Comparison of ENCODE assay signal across 4 worm cellular contexts in genomic region chrV:9088758-9089157, ce11.
A peak's percentile ranks its signal among the peaks of the same experiment; 100 is the strongest.
TF ChIP-seq lines count a peak whose summit lies in the region.

No protein-coding gene starts in this region.

TF ChIP-seq in whole organism, L2 larva, 48 proteins besides CTCF, POLR2A, EP300 and RAD21:
- TF ChIP-seq F13H6.1 (tag; optimal IDR thresholded peaks at IDR 0.05; lab: Kevin White, UChicago) (no peak), sma-3 (GFP tag; optimal IDR thresholded peaks at IDR 0.05; lab: Kevin White, UChicago) (no peak), ama-1 (optimal IDR thresholded peaks at IDR 0.05; lab: Kevin White, UChicago) (peak; percentile 96), nhr-129 (tag; optimal IDR thresholded peaks at IDR 0.05; lab: Kevin White, UChicago) (no peak), dmd-4 (tag; optimal IDR thresholded peaks at IDR 0.05; lab: Kevin White, UChicago) (no peak), lin-39 (tag; optimal IDR thresholded peaks at IDR 0.05; lab: Kevin White, UChicago) (no peak), C34F6.9 (tag; optimal IDR thresholded peaks at IDR 0.05; lab: Kevin White, UChicago) (peak; percentile 47), sem-4 (tag; optimal IDR thresholded peaks at IDR 0.05; lab: Kevin White, UChicago) (no peak), lsy-2 (tag; optimal IDR thresholded peaks at IDR 0.05; lab: Kevin White, UChicago) (no peak), skn-1 (tag; optimal IDR thresholded peaks at IDR 0.05; lab: Kevin White, UChicago) (no peak), elt-1 (tag; optimal IDR thresholded peaks at IDR 0.05; lab: Kevin White, UChicago) (no peak)
TF ChIP-seq in whole organism, L2 larva: peak in this region for 2.

TF ChIP-seq in whole organism, L4 larva, 104 proteins besides CTCF, POLR2A, EP300 and RAD21 (continues in another document):
- TF ChIP-seq R02D3.7 (tag; optimal IDR thresholded peaks at IDR 0.05; lab: Kevin White, UChicago), result no peak
- TF ChIP-seq daf-19 (GFP tag; conservative IDR thresholded peaks at IDR 0.05; lab: Robert Waterston, UW), result peak; percentile 85; the same call in 1 of the 2 replicates
- TF ChIP-seq mxl-3 (GFP tag; optimal IDR thresholded peaks at IDR 0.05; lab: Kevin White, UChicago), result no peak
- no peak for TF ChIP-seq nhr-237 (tag; optimal IDR thresholded peaks at IDR 0.05; lab: Kevin White, UChicago)
- no peak for TF ChIP-seq hlh-30 (tag; optimal IDR thresholded peaks at IDR 0.05; lab: Kevin White, UChicago; ENCODE audit: insufficient read depth)
- TF ChIP-seq dmd-6 (GFP tag; IDR thresholded peaks at IDR 0.05; lab: Robert Waterston, UW), result peak; percentile 60
- peak; percentile 12 for TF ChIP-seq hlh-11 (tag; optimal IDR thresholded peaks at IDR 0.05; lab: Kevin White, UChicago)
- TF ChIP-seq zip-2 (tag; optimal IDR thresholded peaks at IDR 0.05; lab: Kevin White, UChicago), result no peak
- no peak for TF ChIP-seq nhr-76 (tag; optimal IDR thresholded peaks at IDR 0.05; lab: Kevin White, UChicago)
- TF ChIP-seq egl-43 (GFP tag; IDR thresholded peaks at IDR 0.05; lab: Robert Waterston, UW), result peak; percentile 56; the same call in 1 of the 2 replicates
- TF ChIP-seq hmg-1.1 (GFP tag; IDR thresholded peaks at IDR 0.05; lab: Robert Waterston, UW), result peak; percentile 67; the same call in 1 of the 2 replicates
- TF ChIP-seq php-3 (GFP tag; IDR thresholded peaks at IDR 0.05; lab: Robert Waterston, UW), result peak; percentile 53
- TF ChIP-seq lin-38 (GFP tag; IDR thresholded peaks at IDR 0.05; lab: Robert Waterston, UW), result peak; percentile 42
- TF ChIP-seq Y75B8A.6 (GFP tag; IDR thresholded peaks at IDR 0.05; lab: Robert Waterston, UW), result peak; percentile 64
- TF ChIP-seq attf-4 (tag; optimal IDR thresholded peaks at IDR 0.05; lab: Kevin White, UChicago), result no peak
- 0 out of 4 replicates have a peak, but pooled peaks of 1 of the 2 experiments have one; percentile 35 for TF ChIP-seq madf-5 (GFP tag; IDR thresholded peaks at IDR 0.05; lab: Robert Waterston, UW)
- TF ChIP-seq mes-2 (tag; optimal IDR thresholded peaks at IDR 0.05; lab: Kevin White, UChicago; ENCODE audit: poor library complexity, severe bottlenecking), result no peak
- TF ChIP-seq lin-29 (GFP tag; IDR thresholded peaks at IDR 0.05; lab: Robert Waterston, UW), result peak; percentile 36; the same call in 1 of the 2 replicates
- TF ChIP-seq pha-4 (GFP tag; IDR thresholded peaks at IDR 0.05; lab: Robert Waterston, UW), result peak; percentile 71
- TF ChIP-seq pha-4 (tag; optimal IDR thresholded peaks at IDR 0.05; lab: Kevin White, UChicago), result no peak
- peak; percentile 96 for TF ChIP-seq zfp-3 (GFP tag; conservative IDR thresholded peaks at IDR 0.05; lab: Robert Waterston, UW)
- TF ChIP-seq nhr-41 (GFP tag; IDR thresholded peaks at IDR 0.05; lab: Robert Waterston, UW), result peak; percentile 63
- TF ChIP-seq F37D6.2 (tag; optimal IDR thresholded peaks at IDR 0.05; lab: Kevin White, UChicago), result no peak
- TF ChIP-seq lin-1 (GFP tag; IDR thresholded peaks at IDR 0.05; lab: Robert Waterston, UW), result peak; percentile 36; the same call in 1 of the 2 replicates
- no peak for TF ChIP-seq nhr-25 (tag; optimal IDR thresholded peaks at IDR 0.05; lab: Kevin White, UChicago; ENCODE audit: borderline replicate concordance, insufficient read depth)
- peak; percentile 88 for TF ChIP-seq ctbp-1 (GFP tag; IDR thresholded peaks at IDR 0.05; lab: Robert Waterston, UW)

TF ChIP-seq in whole organism, late embryonic, 69 proteins besides CTCF, POLR2A, EP300 and RAD21 (continues in another document):
- TF ChIP-seq npax-4 (tag; optimal IDR thresholded peaks at IDR 0.05; lab: Kevin White, UChicago), result no peak
- TF ChIP-seq ceh-6 (GFP tag; optimal IDR thresholded peaks at IDR 0.05; lab: Kevin White, UChicago), result no peak
- TF ChIP-seq Y22D7AL.16 (tag; optimal IDR thresholded peaks at IDR 0.05; lab: Kevin White, UChicago), result no peak
- no peak for TF ChIP-seq zip-5 (tag; optimal IDR thresholded peaks at IDR 0.05; lab: Kevin White, UChicago)
- no peak for TF ChIP-seq che-1 (tag; optimal IDR thresholded peaks at IDR 0.05; lab: Kevin White, UChicago)
- no peak for TF ChIP-seq fax-1 (tag; optimal IDR thresholded peaks at IDR 0.05; lab: Kevin White, UChicago)
- TF ChIP-seq tbx-2 (tag; optimal IDR thresholded peaks at IDR 0.05; lab: Kevin White, UChicago), result no peak
- no peak for TF ChIP-seq unc-3 (GFP tag; conservative IDR thresholded peaks at IDR 0.05; lab: Robert Waterston, UW)
- no peak for TF ChIP-seq unc-3 (tag; optimal IDR thresholded peaks at IDR 0.05; lab: Kevin White, UChicago)
- no peak for TF ChIP-seq nhr-232 (tag; optimal IDR thresholded peaks at IDR 0.05; lab: Kevin White, UChicago)
- TF ChIP-seq rnt-1 (tag; optimal IDR thresholded peaks at IDR 0.05; lab: Kevin White, UChicago), result peak; percentile 14
- TF ChIP-seq C08G9.2 (tag; optimal IDR thresholded peaks at IDR 0.05; lab: Kevin White, UChicago), result no peak
- TF ChIP-seq ceh-34 (tag; optimal IDR thresholded peaks at IDR 0.05; lab: Kevin White, UChicago), result no peak
- peak; percentile 97 for TF ChIP-seq ceh-30 (tag; optimal IDR thresholded peaks at IDR 0.05; lab: Kevin White, UChicago)
- no peak for TF ChIP-seq sox-4 (tag; optimal IDR thresholded peaks at IDR 0.05; lab: Kevin White, UChicago)
- TF ChIP-seq ceh-19 (GFP tag; optimal IDR thresholded peaks at IDR 0.05; lab: Kevin White, UChicago), result no peak
- no peak for TF ChIP-seq elt-2 (tag; optimal IDR thresholded peaks at IDR 0.05; lab: Kevin White, UChicago)
- TF ChIP-seq dmd-4 (tag; optimal IDR thresholded peaks at IDR 0.05; lab: Kevin White, UChicago; ENCODE audit: borderline replicate concordance), result no peak
- TF ChIP-seq lin-11 (tag; optimal IDR thresholded peaks at IDR 0.05; lab: Kevin White, UChicago), result no peak
- no peak for TF ChIP-seq ceh-9 (tag; optimal IDR thresholded peaks at IDR 0.05; lab: Kevin White, UChicago)
- no peak for TF ChIP-seq hlh-15 (tag; optimal IDR thresholded peaks at IDR 0.05; lab: Kevin White, UChicago)
- no peak for TF ChIP-seq unc-55 (GFP tag; optimal IDR thresholded peaks at IDR 0.05; lab: Kevin White, UChicago)
- peak; percentile 13 for TF ChIP-seq gmeb-2 (tag; optimal IDR thresholded peaks at IDR 0.05; lab: Kevin White, UChicago)
- no peak for TF ChIP-seq K02D7.2 (tag; optimal IDR thresholded peaks at IDR 0.05; lab: Kevin White, UChicago)
- no peak for TF ChIP-seq pros-1 (tag; optimal IDR thresholded peaks at IDR 0.05; lab: Kevin White, UChicago)
- TF ChIP-seq dve-1 (tag; optimal IDR thresholded peaks at IDR 0.05; lab: Kevin White, UChicago), result no peak
- TF ChIP-seq ahr-1 (tag; optimal IDR thresholded peaks at IDR 0.05; lab: Kevin White, UChicago), result no peak
- peak; percentile 1 for TF ChIP-seq ceh-24 (tag; optimal IDR thresholded peaks at IDR 0.05; lab: Kevin White, UChicago)
- TF ChIP-seq pat-9 (tag; optimal IDR thresholded peaks at IDR 0.05; lab: Kevin White, UChicago), result no peak
- no peak for TF ChIP-seq K09A11.1 (tag; optimal IDR thresholded peaks at IDR 0.05; lab: Kevin White, UChicago; ENCODE audit: insufficient read depth)
- no peak for TF ChIP-seq ceh-2 (tag; optimal IDR thresholded peaks at IDR 0.05; lab: Kevin White, UChicago)

TF ChIP-seq in whole organism, mixed stage, embryonic, 35 proteins besides CTCF, POLR2A, EP300 and RAD21:
- peak; percentile 63 for TF ChIP-seq mls-2 (tag; optimal IDR thresholded peaks at IDR 0.05; lab: Kevin White, UChicago)
- no peak for TF ChIP-seq zip-8 (tag; optimal IDR thresholded peaks at IDR 0.05; lab: Kevin White, UChicago)
